Worm (Caenorhabditis elegans) whole organism, young adult: ENCODE measurements around the gene ZK185.1.

Source experiments
- athp-1 ChIP-seq: sonication (generic microtip); optimal IDR thresholded peaks from 2 replicates; lab custom pipeline; 2017; ENCODE audit warnings: mild to moderate bottlenecking, missing genetic modification characterization, missing compliant biosample characterization
- fkh-3 ChIP-seq: sonication (generic microtip); optimal IDR thresholded peaks from 2 replicates; lab custom pipeline; 2016; ENCODE audit warnings: mild to moderate bottlenecking, missing genetic modification characterization, missing compliant biosample characterization
- lin-54 ChIP-seq: fragments of 200-800 bp; sonication (Bioruptor generic); optimal IDR thresholded peaks from 2 replicates; lab custom pipeline; 2018; ENCODE audit warnings: mild to moderate bottlenecking, missing genetic modification characterization, missing compliant biosample characterization
- unc-62 ChIP-seq: fragments of 150-350 bp; optimal IDR thresholded peaks from 2 replicates; lab custom pipeline; 2014; ENCODE audit warnings: missing biosample characterization, missing genetic modification reagents, missing genetic modification characterization

ce11 chrIV:4518111-4518510, 30.2 kb upstream of the ZK185.1 start:
- TF ChIP-seq lin-54 (GFP tag; lab: Kevin White, UChicago), result no peak
- no peak for TF ChIP-seq fkh-3 (tag; lab: Kevin White, UChicago)
- no peak for TF ChIP-seq athp-1 (tag; lab: Kevin White, UChicago)
- TF ChIP-seq unc-62 (GFP tag; lab: Kevin White, UChicago), result no peak
